Fruit fly (Drosophila melanogaster) whole organism, wandering third instar larva: Measurements from ENCODE around the gene CG9391.

Source experiments
- Jra ChIP-seq: sonication (Bioruptor generic); optimal IDR thresholded peaks from 2 replicates; lab custom pipeline; 2016; ENCODE audit warnings: missing biosample characterization, missing genetic modification characterization
- br ChIP-seq: fragments of 200-800 bp; sonication (Bioruptor generic); optimal IDR thresholded peaks from 2 replicates; lab custom pipeline; 2016; ENCODE audit warnings: missing biosample characterization, missing genetic modification characterization
- pan ChIP-seq: fragments of >200 bp; optimal IDR thresholded peaks from 2 replicates; lab custom pipeline; 2017
- usp ChIP-seq: fragments of >200 bp; optimal IDR thresholded peaks from 2 replicates; lab custom pipeline; 2017; ENCODE audit warnings: missing biosample characterization, missing genetic modification characterization

- no peak for TF ChIP-seq br
- no peak for TF ChIP-seq Jra (GFP tag; lab: Kevin White, UChicago)
- TF ChIP-seq usp (GFP tag; lab: Kevin White, UChicago) = no peak
- TF ChIP-seq pan (lab: Kevin White, UChicago) = no peak
These were observed 13.6 kb downstream of the CG9391 start for dm6 chr3L:21254524-21254972.
